Worm (Caenorhabditis elegans) whole organism, mixed stage, embryonic: ENCODE results near the gene C45G9.2.
"Not testable (repeated sequence)": the region's sequence is repeated elsewhere in the genome, so short reads cannot be mapped to it uniquely, and the experiment has no call there.

Experiments
- drap-1 ChIP-seq: fragments of 200-800 bp; sonication (Bioruptor generic); optimal IDR thresholded peaks from 3 replicates; lab custom pipeline; 2018; ENCODE audit warnings: mild to moderate bottlenecking, missing genetic modification characterization, missing compliant biosample characterization
- mep-1 ChIP-seq: fragments of 150-350 bp; optimal IDR thresholded peaks from 2 replicates; lab custom pipeline; 2017; ENCODE audit warnings: missing biosample characterization, missing genetic modification reagents, missing genetic modification characterization, inconsistent platforms
- nhr-28 ChIP-seq: fragments of 150-350 bp; optimal IDR thresholded peaks from 2 replicates; lab custom pipeline; 2014; ENCODE audit warnings: missing biosample characterization, missing genetic modification characterization
- ztf-11 ChIP-seq: fragments of 150-350 bp; optimal IDR thresholded peaks from 2 replicates; lab custom pipeline; 2014; ENCODE audit warnings: missing biosample characterization, missing genetic modification characterization

DNA sequence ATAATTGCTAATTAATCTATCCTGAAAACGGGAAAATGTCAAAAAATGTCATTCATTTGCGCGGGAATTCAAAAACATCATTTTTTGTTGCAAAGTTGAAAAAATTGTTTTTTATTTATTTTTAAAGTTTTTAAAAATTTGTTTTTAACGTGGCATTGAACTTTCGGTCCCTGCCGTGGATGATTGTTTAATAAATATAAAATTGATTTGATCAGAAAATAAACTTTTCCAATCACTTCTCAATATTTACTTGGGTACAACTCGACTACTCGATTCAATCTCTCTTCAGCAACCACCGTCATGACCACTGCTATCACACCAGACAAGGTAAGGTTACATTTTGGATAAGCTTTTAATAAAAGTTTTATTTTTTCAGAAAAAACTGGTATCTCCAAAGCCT lies 6.5 kb upstream of the C45G9.2 start, which contains the start of gene C45G9.4:
- TF ChIP-seq nhr-28 (tag; lab: Kevin White, UChicago); drap-1 (GFP tag; lab: Kevin White, UChicago); mep-1 (tag; lab: Kevin White, UChicago); ztf-11 (tag; lab: Kevin White, UChicago): not testable (repeated sequence)
